Worm (Caenorhabditis elegans) whole organism, late embryonic: ENCODE results near the gene T23E7.2.

ENCODE experiments used
- C08G9.2 ChIP-seq: sonication (generic microtip); optimal IDR thresholded peaks from 2 replicates; lab custom pipeline; 2016; ENCODE audit warnings: mild to moderate bottlenecking, missing genetic modification characterization, moderate library complexity, missing compliant biosample characterization
- F13H6.1 ChIP-seq: sonication (generic microtip); optimal IDR thresholded peaks from 2 replicates; lab custom pipeline; 2016; ENCODE audit warnings: missing genetic modification characterization, missing compliant biosample characterization
- K02D7.2 ChIP-seq: sonication (generic microtip); optimal IDR thresholded peaks from 2 replicates; lab custom pipeline; 2017; ENCODE audit warnings: mild to moderate bottlenecking, missing genetic modification characterization, missing compliant biosample characterization
- K09A11.1 ChIP-seq: sonication (generic microtip); optimal IDR thresholded peaks from 2 replicates; lab custom pipeline; 2017; ENCODE audit warnings: antibody characterized with exemption, mild to moderate bottlenecking, missing genetic modification characterization, missing compliant biosample characterization; ENCODE audit not compliant: insufficient read depth
- T23F11.4 ChIP-seq: fragments of 200-800 bp; sonication (Bioruptor generic); optimal IDR thresholded peaks from 2 replicates; lab custom pipeline; 2018; ENCODE audit warnings: mild to moderate bottlenecking, missing genetic modification characterization, missing compliant biosample characterization
- ama-1 ChIP-seq: fragments of 150-350 bp; optimal IDR thresholded peaks from 2 replicates; lab custom pipeline; 2014
- ceh-18 ChIP-seq: sonication (generic microtip); optimal IDR thresholded peaks from 2 replicates; lab custom pipeline; 2016; ENCODE audit warnings: missing genetic modification characterization, missing compliant biosample characterization
- ceh-19 ChIP-seq: fragments of 200-800 bp; sonication (Bioruptor generic); optimal IDR thresholded peaks from 2 replicates; lab custom pipeline; 2018; ENCODE audit warnings: mild to moderate bottlenecking, missing genetic modification characterization, missing compliant biosample characterization
- ceh-2 ChIP-seq: sonication (generic microtip); optimal IDR thresholded peaks from 2 replicates; lab custom pipeline; 2016; ENCODE audit warnings: missing genotype, missing genetic modification characterization, missing compliant biosample characterization
- ceh-34 ChIP-seq: sonication (generic microtip); optimal IDR thresholded peaks from 2 replicates; lab custom pipeline; 2016; ENCODE audit warnings: mild to moderate bottlenecking, missing genetic modification characterization, missing compliant biosample characterization
- ceh-48 ChIP-seq: sonication (generic microtip); optimal IDR thresholded peaks from 2 replicates; lab custom pipeline; 2016; ENCODE audit warnings: missing genetic modification characterization, inconsistent platforms, missing compliant biosample characterization
- ceh-6 ChIP-seq: fragments of 200-800 bp; sonication (Bioruptor generic); optimal IDR thresholded peaks from 2 replicates; lab custom pipeline; 2018; ENCODE audit warnings: mild to moderate bottlenecking, missing genetic modification characterization, missing compliant biosample characterization
- che-1 ChIP-seq: sonication (generic microtip); optimal IDR thresholded peaks from 2 replicates; lab custom pipeline; 2016; ENCODE audit warnings: mild to moderate bottlenecking, missing genetic modification characterization, missing compliant biosample characterization
- dve-1 ChIP-seq: sonication (generic microtip); optimal IDR thresholded peaks from 2 replicates; lab custom pipeline; 2017; ENCODE audit warnings: antibody characterized with exemption, mild to moderate bottlenecking, missing genetic modification characterization, missing compliant biosample characterization
- elt-4 ChIP-seq: sonication (generic microtip); optimal IDR thresholded peaks from 2 replicates; lab custom pipeline; 2016; ENCODE audit warnings: missing genetic modification characterization, missing compliant biosample characterization
- ets-4 ChIP-seq: sonication (generic microtip); optimal IDR thresholded peaks from 2 replicates; lab custom pipeline; 2016; ENCODE audit warnings: missing genetic modification characterization, missing compliant biosample characterization
- eyg-1 ChIP-seq: sonication (generic microtip); optimal IDR thresholded peaks from 2 replicates; lab custom pipeline; 2016; ENCODE audit warnings: missing genotype, missing genetic modification characterization, missing compliant biosample characterization
- fkh-6 ChIP-seq: sonication (generic microtip); optimal IDR thresholded peaks from 2 replicates; lab custom pipeline; 2016; ENCODE audit warnings: missing genetic modification characterization, missing compliant biosample characterization
- hlh-6 ChIP-seq: sonication (generic microtip); optimal IDR thresholded peaks from 2 replicates; lab custom pipeline; 2016; ENCODE audit warnings: missing genotype, missing genetic modification characterization, missing compliant biosample characterization
- hlh-8 ChIP-seq: sonication (generic microtip); optimal IDR thresholded peaks from 2 replicates; lab custom pipeline; 2016; ENCODE audit warnings: missing genotype, missing genetic modification characterization, missing compliant biosample characterization
- lim-6 ChIP-seq: sonication (generic microtip); optimal IDR thresholded peaks from 2 replicates; lab custom pipeline; 2016; ENCODE audit warnings: missing genetic modification characterization, missing compliant biosample characterization
- mec-3 ChIP-seq: sonication (generic microtip); optimal IDR thresholded peaks from 2 replicates; lab custom pipeline; 2016; ENCODE audit warnings: borderline replicate concordance, missing genetic modification characterization, missing compliant biosample characterization
- nfya-1 ChIP-seq: sonication (generic microtip); optimal IDR thresholded peaks from 2 replicates; lab custom pipeline; 2017; ENCODE audit warnings: missing genetic modification characterization, mild to moderate bottlenecking, missing compliant biosample characterization, antibody characterized with exemption, moderate library complexity
- nhr-232 ChIP-seq: sonication (generic microtip); optimal IDR thresholded peaks from 2 replicates; lab custom pipeline; 2016; ENCODE audit warnings: missing genetic modification characterization, missing compliant biosample characterization
- pha-2 ChIP-seq: sonication (generic microtip); optimal IDR thresholded peaks from 2 replicates; lab custom pipeline; 2017; ENCODE audit warnings: mild to moderate bottlenecking, missing genetic modification characterization, missing compliant biosample characterization
- pha-4 ChIP-seq: fragments of 150-350 bp; optimal IDR thresholded peaks from 2 replicates; lab custom pipeline; 2018; ENCODE audit warnings: missing biosample characterization, missing genetic modification reagents, missing genetic modification characterization
- pros-1 ChIP-seq: fragments of 150-350 bp; optimal IDR thresholded peaks from 2 replicates; lab custom pipeline; 2014; ENCODE audit warnings: missing biosample characterization, missing genetic modification reagents, missing genetic modification characterization
- ref-2 ChIP-seq: sonication (generic microtip); optimal IDR thresholded peaks from 2 replicates; lab custom pipeline; 2016; ENCODE audit warnings: missing genetic modification characterization, missing compliant biosample characterization
- rnt-1 ChIP-seq: sonication (generic microtip); optimal IDR thresholded peaks from 2 replicates; lab custom pipeline; 2016; ENCODE audit warnings: missing genetic modification characterization, missing compliant biosample characterization
- sdc-2 ChIP-seq: sonication (generic microtip); optimal IDR thresholded peaks from 2 replicates; lab custom pipeline; 2016; ENCODE audit warnings: missing genotype, missing genetic modification characterization, missing compliant biosample characterization
- sox-4 ChIP-seq: sonication (generic microtip); optimal IDR thresholded peaks from 2 replicates; lab custom pipeline; 2017; ENCODE audit warnings: mild to moderate bottlenecking, missing genetic modification characterization, inconsistent platforms, missing compliant biosample characterization
- tbx-2 ChIP-seq: sonication (generic microtip); optimal IDR thresholded peaks from 2 replicates; lab custom pipeline; 2016; ENCODE audit warnings: missing genetic modification characterization, missing compliant biosample characterization
- tbx-7 ChIP-seq: sonication (generic microtip); optimal IDR thresholded peaks from 2 replicates; lab custom pipeline; 2016; ENCODE audit warnings: missing genotype, missing genetic modification characterization, missing compliant biosample characterization
- ttx-3 ChIP-seq: sonication (generic microtip); optimal IDR thresholded peaks from 2 replicates; lab custom pipeline; 2016; ENCODE audit warnings: missing genetic modification reagents, missing genetic modification characterization, missing compliant biosample characterization
- unc-55 ChIP-seq: sonication (generic microtip); optimal IDR thresholded peaks from 2 replicates; lab custom pipeline; 2017; ENCODE audit warnings: missing biosample characterization, missing genetic modification reagents, missing genetic modification characterization
- unc-86 ChIP-seq: sonication (generic microtip); optimal IDR thresholded peaks from 2 replicates; lab custom pipeline; 2016; ENCODE audit warnings: missing genetic modification characterization, missing compliant biosample characterization
- ztf-16 ChIP-seq: sonication (generic microtip); optimal IDR thresholded peaks from 2 replicates; lab custom pipeline; 2017; ENCODE audit warnings: missing genetic modification characterization, missing compliant biosample characterization

T23E7.2 gene

DNA sequence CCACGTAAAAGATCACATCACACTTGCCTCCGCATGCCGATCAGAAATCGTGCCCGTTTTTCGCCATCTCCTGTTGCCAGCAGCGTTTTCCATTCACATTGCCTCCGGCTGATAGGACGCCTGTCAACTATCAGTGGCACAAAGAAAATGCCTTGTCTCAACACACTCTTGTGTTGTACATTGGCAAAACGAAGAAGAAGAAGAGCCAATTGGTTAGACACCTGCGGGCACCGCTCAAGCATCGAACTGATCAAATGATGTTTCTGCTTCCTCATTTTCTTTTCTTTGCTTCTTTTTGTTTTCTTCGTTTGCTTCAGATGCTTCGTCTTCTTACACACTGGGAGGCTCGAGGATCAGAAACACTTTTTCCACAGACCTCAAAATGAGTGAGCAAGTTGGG is 3.5 kb upstream of the T23E7.2 start:
- peak; percentile 23 for TF ChIP-seq nfya-1
- no peak for TF ChIP-seq C08G9.2
- peak; percentile 1 for TF ChIP-seq ceh-34 (tag; lab: Kevin White, UChicago)
- peak; percentile 8 for TF ChIP-seq ref-2 (tag; lab: Kevin White, UChicago)
- peak; percentile 71 for TF ChIP-seq ceh-18 (tag; lab: Kevin White, UChicago)
- peak; percentile 23 for TF ChIP-seq unc-55
- no peak for TF ChIP-seq nhr-232 (tag; lab: Kevin White, UChicago)

DNA sequence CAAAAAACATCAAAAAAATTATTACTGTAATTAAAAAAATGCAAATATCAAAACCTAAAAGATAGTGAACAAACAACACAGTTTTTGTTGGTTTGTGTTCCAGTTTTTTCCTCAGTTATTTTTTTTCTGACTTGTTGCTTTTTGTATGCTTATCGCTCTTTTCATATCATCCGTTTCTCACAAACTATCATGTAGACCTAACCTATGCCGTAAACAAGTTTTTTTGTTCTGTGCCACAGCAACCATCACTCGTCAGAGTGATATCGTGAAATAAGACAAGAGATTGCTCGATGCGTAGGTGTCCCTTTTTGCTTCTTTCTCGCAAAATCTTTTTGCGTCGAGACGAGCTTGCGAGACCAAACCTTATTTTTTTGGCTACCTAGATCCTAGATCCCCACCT is 1.4 kb downstream of the T23E7.2 start:
- no peak for TF ChIP-seq rnt-1
- TF ChIP-seq ttx-3 (tag; lab: Kevin White, UChicago), result no peak
- TF ChIP-seq sdc-2 (tag; lab: Kevin White, UChicago), result no peak
- no peak for TF ChIP-seq nhr-232 (tag; lab: Kevin White, UChicago)
- no peak for TF ChIP-seq elt-4 (tag; lab: Kevin White, UChicago)
- no peak for TF ChIP-seq K09A11.1 (tag; lab: Kevin White, UChicago)

DNA sequence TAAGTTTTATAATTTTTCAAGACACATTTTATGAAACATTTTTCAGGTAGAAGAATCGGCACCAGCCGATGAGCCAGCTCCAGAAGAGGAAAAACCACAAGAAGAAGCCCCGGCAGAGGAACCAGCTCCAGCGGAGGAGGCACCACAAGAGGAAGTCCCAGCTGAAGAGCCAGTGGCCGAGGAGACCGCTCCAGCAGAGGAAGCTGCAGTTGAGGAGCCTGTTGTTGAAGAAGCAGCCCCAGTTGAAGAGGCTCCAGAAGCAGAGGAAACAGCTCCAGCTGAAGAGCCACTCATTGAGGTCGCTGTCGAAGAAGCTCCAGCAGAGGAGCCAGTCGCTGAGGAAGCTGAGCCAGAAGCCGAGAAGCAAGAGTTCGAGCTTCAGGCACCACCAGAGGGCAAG is 3.5 kb downstream of the T23E7.2 start:
- TF ChIP-seq K09A11.1 (tag; lab: Kevin White, UChicago) (no peak), fkh-6 (tag; lab: Kevin White, UChicago) (no peak), F13H6.1 (no peak), pha-4 (tag; lab: Kevin White, UChicago) (no peak), ceh-2 (tag; lab: Kevin White, UChicago) (no peak), unc-86 (tag; lab: Kevin White, UChicago) (no peak), sox-4 (tag; lab: Kevin White, UChicago) (no peak)

DNA sequence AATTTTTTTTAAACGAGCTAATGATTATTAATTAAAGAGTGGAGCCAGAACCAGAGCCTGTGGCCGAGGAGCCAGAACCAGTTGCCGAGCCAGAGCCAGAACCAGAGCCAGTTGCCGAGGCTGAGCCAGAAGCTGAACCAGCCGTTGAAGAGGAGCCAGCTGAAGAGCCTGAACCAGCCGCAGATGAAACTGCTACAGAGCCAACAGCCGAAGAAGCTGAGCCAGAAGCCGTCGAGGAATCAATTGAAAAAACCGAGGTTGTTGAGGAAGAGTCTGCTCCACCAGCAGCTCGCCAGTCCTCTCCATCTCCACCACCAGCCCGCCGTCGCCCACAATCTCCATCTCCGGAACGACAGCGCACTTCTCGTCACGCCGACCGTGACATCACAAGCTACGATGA is 4.9 kb downstream of the T23E7.2 start:
- no peak for TF ChIP-seq T23F11.4
- TF ChIP-seq tbx-2 (tag; lab: Kevin White, UChicago), result no peak
- TF ChIP-seq pha-2 (tag; lab: Kevin White, UChicago), result no peak
- no peak for TF ChIP-seq K09A11.1 (tag; lab: Kevin White, UChicago)
- no peak for TF ChIP-seq ets-4
- TF ChIP-seq pros-1, result no peak
- TF ChIP-seq ceh-6 (GFP tag; lab: Kevin White, UChicago), result no peak
- no peak for TF ChIP-seq hlh-8 (tag; lab: Kevin White, UChicago)
- TF ChIP-seq mec-3 (tag; lab: Kevin White, UChicago), result no peak
- TF ChIP-seq eyg-1 (tag; lab: Kevin White, UChicago), result no peak
- no peak for TF ChIP-seq nhr-232 (tag; lab: Kevin White, UChicago)

DNA sequence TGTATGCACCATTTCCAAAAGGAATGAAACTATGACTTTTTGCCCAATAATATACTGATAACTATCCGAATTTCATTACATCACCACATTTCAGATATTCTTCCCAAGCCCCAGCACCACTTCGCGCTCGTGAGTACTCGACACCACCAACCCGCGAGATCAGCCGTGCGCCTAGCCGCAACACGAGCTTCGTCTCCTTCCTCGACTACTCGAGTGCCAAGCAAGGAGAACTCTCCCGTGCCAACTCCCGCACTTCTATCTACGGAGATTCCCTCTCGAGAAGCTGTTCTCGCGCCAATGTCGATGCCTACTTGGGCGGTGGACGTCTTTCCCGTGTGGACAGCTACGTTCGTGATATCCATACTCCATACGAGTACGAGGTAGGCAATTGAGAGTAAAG is 5.9 kb downstream of the T23E7.2 start:
- no peak for TF ChIP-seq ref-2 (tag; lab: Kevin White, UChicago)
- no peak for TF ChIP-seq ceh-34 (tag; lab: Kevin White, UChicago)
- TF ChIP-seq ztf-16 (tag; lab: Kevin White, UChicago), result no peak
- TF ChIP-seq che-1 (tag; lab: Kevin White, UChicago), result no peak
- no peak for TF ChIP-seq K09A11.1 (tag; lab: Kevin White, UChicago)
- no peak for TF ChIP-seq dve-1
- no peak for TF ChIP-seq tbx-2 (tag; lab: Kevin White, UChicago)
- TF ChIP-seq ceh-48 (tag; lab: Kevin White, UChicago), result no peak
- TF ChIP-seq pros-1, result no peak
- TF ChIP-seq lim-6 (tag; lab: Kevin White, UChicago), result no peak
- no peak for TF ChIP-seq nfya-1
- TF ChIP-seq ama-1 (lab: Kevin White, UChicago), result no peak
- no peak for TF ChIP-seq unc-86 (tag; lab: Kevin White, UChicago)
- no peak for TF ChIP-seq ets-4
- TF ChIP-seq tbx-7, result no peak
- no peak for TF ChIP-seq hlh-6
- TF ChIP-seq K02D7.2, result no peak
- no peak for TF ChIP-seq T23F11.4
- TF ChIP-seq pha-4 (tag; lab: Kevin White, UChicago), result no peak
- TF ChIP-seq ceh-19 (GFP tag; lab: Kevin White, UChicago), result no peak
